Worm (Caenorhabditis elegans) whole organism, L4 larva: Measurements from ENCODE around the gene F20G2.2.
A peak's percentile ranks its signal among the peaks of the same experiment; 100 is the strongest.

ENCODE experiments used
- F44E2.7 ChIP-seq: fragments of 200-800 bp; sonication (Bioruptor generic); IDR thresholded peaks from 2 replicates; pipeline ENCODE4 v2.1.2; 2022; ENCODE audit warnings: missing genetic modification characterization, missing compliant biosample characterization
- F49E8.2 ChIP-seq: sonication (generic microtip); optimal IDR thresholded peaks from 2 replicates; lab custom pipeline; 2016; ENCODE audit warnings: missing compliant biosample characterization, mild to moderate bottlenecking, missing genetic modification characterization, borderline replicate concordance
- R02D3.7 ChIP-seq: fragments of 150-350 bp; sonication (generic microtip); optimal IDR thresholded peaks from 3 replicates; lab custom pipeline; 2014; ENCODE audit warnings: missing biosample characterization, missing genetic modification characterization
- T20F7.1 ChIP-seq: fragments of 200-800 bp; sonication (Bioruptor generic); optimal IDR thresholded peaks from 2 replicates; lab custom pipeline; 2018; ENCODE audit warnings: mild to moderate bottlenecking, missing genetic modification characterization, missing compliant biosample characterization
- T26A8.4 ChIP-seq: fragments of 200-800 bp; sonication (Bioruptor generic); IDR thresholded peaks from 2 replicates; pipeline ENCODE4 v1.3.6; 2022; ENCODE audit warnings: missing genetic modification characterization, missing compliant biosample characterization
- Y105C5A.15 ChIP-seq: fragments of 200-800 bp; sonication (Bioruptor generic); IDR thresholded peaks from 2 replicates; pipeline ENCODE4 v1.3.6; 2022; ENCODE audit warnings: missing genetic modification characterization, missing compliant biosample characterization
- ZK546.5 ChIP-seq, 2 experiments: sonication (generic microtip); optimal IDR thresholded peaks; 2 replicates each; lab custom pipeline; 2017; ENCODE audit warnings: missing biosample characterization in 2 of 2, missing genetic modification characterization in 2 of 2
- attf-4 ChIP-seq: sonication (generic microtip); optimal IDR thresholded peaks from 3 replicates; lab custom pipeline; 2017; ENCODE audit warnings: missing biosample characterization, missing genetic modification characterization
- ceh-44 ChIP-seq: fragments of 200-800 bp; sonication (Bioruptor generic); IDR thresholded peaks from 2 replicates; pipeline ENCODE4 v1.3.6; 2022; ENCODE audit warnings: missing genetic modification reagents, missing genetic modification characterization, missing compliant biosample characterization
- daf-12 ChIP-seq: fragments of 150-350 bp; optimal IDR thresholded peaks from 2 replicates; lab custom pipeline; 2014; ENCODE audit warnings: missing biosample characterization, missing genetic modification reagents, missing genetic modification characterization
- daf-19 ChIP-seq: fragments of 200-800 bp; sonication (Bioruptor generic); conservative IDR thresholded peaks from 2 replicates; pipeline ENCODE4 v1.3.6; 2022; ENCODE audit warnings: missing genetic modification characterization, missing compliant biosample characterization
- dmd-6 ChIP-seq: fragments of 200-800 bp; sonication (Bioruptor generic); IDR thresholded peaks from 2 replicates; pipeline ENCODE4 v1.3.6; 2022; ENCODE audit warnings: missing genetic modification reagents, missing genetic modification characterization, missing compliant biosample characterization
- dpl-1 ChIP-seq: fragments of 150-350 bp; optimal IDR thresholded peaks from 2 replicates; lab custom pipeline; 2014; ENCODE audit warnings: missing biosample characterization, missing genetic modification reagents, missing genetic modification characterization
- hlh-11 ChIP-seq: fragments of 200-800 bp; sonication (Bioruptor generic); optimal IDR thresholded peaks from 2 replicates; lab custom pipeline; 2018; ENCODE audit warnings: mild to moderate bottlenecking, missing genetic modification characterization, missing compliant biosample characterization
- hlh-30 ChIP-seq: sonication (generic microtip); optimal IDR thresholded peaks from 2 replicates; lab custom pipeline; 2017; ENCODE audit warnings: antibody characterized with exemption, mild to moderate bottlenecking, missing genetic modification characterization, missing compliant biosample characterization; ENCODE audit not compliant: insufficient read depth
- jun-1 ChIP-seq: fragments of 150-350 bp; optimal IDR thresholded peaks from 2 replicates; lab custom pipeline; 2014; ENCODE audit warnings: missing biosample characterization, missing genetic modification reagents, missing genetic modification characterization
- lim-7 ChIP-seq: fragments of 200-800 bp; sonication (Bioruptor generic); IDR thresholded peaks from 2 replicates; pipeline ENCODE4 v1.3.6; 2022; ENCODE audit warnings: missing genetic modification characterization, missing compliant biosample characterization
- lin-1 ChIP-seq: fragments of 200-800 bp; sonication (Bioruptor generic); IDR thresholded peaks from 2 replicates; pipeline ENCODE4 v1.3.6; 2022; ENCODE audit warnings: missing genetic modification reagents, missing genetic modification characterization, missing compliant biosample characterization
- lin-13 ChIP-seq: fragments of 150-350 bp; optimal IDR thresholded peaks from 2 replicates; lab custom pipeline; 2014; ENCODE audit warnings: missing biosample characterization, missing genetic modification reagents, missing genetic modification characterization
- lin-15B ChIP-seq: fragments of 150-350 bp; sonication (generic microtip); optimal IDR thresholded peaks from 3 replicates; lab custom pipeline; 2014; ENCODE audit warnings: missing biosample characterization, missing genetic modification characterization
- lin-39 ChIP-seq: fragments of 150-350 bp; optimal IDR thresholded peaks from 2 replicates; lab custom pipeline; 2014; ENCODE audit warnings: missing biosample characterization, missing genetic modification reagents, missing genetic modification characterization
- lsy-2 ChIP-seq, 2 experiments: fragments of 150-350 bp in 1 of 2; sonication (generic microtip) in 1 of 2; optimal IDR thresholded peaks; 2 replicates each; lab custom pipeline; 2014 to 2017; ENCODE audit warnings: missing biosample characterization in 2 of 2, missing genetic modification characterization in 2 of 2
- mdt-29 ChIP-seq: fragments of 200-800 bp; sonication (Bioruptor generic); IDR thresholded peaks from 2 replicates; pipeline ENCODE4 v1.3.6; 2022; ENCODE audit warnings: missing genetic modification reagents, missing genetic modification characterization, missing compliant biosample characterization
- mxl-2 ChIP-seq: fragments of 200-800 bp; sonication (Bioruptor generic); conservative IDR thresholded peaks from 2 replicates; pipeline ENCODE4 v1.3.6; 2022; ENCODE audit warnings: missing genetic modification reagents, missing genetic modification characterization, missing compliant biosample characterization
- nhr-10 ChIP-seq: fragments of 150-350 bp; optimal IDR thresholded peaks from 2 replicates; lab custom pipeline; 2014; ENCODE audit warnings: missing biosample characterization, missing genetic modification characterization
- nhr-42 ChIP-seq: fragments of 200-800 bp; sonication (Bioruptor generic); IDR thresholded peaks from 2 replicates; pipeline ENCODE4 v1.3.6; 2022; ENCODE audit warnings: missing genetic modification characterization, missing compliant biosample characterization
- php-3 ChIP-seq: fragments of 200-800 bp; sonication (Bioruptor generic); IDR thresholded peaks from 2 replicates; pipeline ENCODE4 v1.3.6; 2022; ENCODE audit warnings: missing genetic modification reagents, missing genetic modification characterization, missing compliant biosample characterization
- pqm-1 ChIP-seq: sonication (generic microtip); optimal IDR thresholded peaks from 2 replicates; lab custom pipeline; 2017; ENCODE audit warnings: missing biosample characterization, missing genetic modification characterization
- set-16 ChIP-seq: fragments of 200-800 bp; sonication (Bioruptor generic); IDR thresholded peaks from 2 replicates; pipeline ENCODE4 v1.3.6; 2022; ENCODE audit warnings: missing genetic modification reagents, missing genetic modification characterization, missing compliant biosample characterization
- snpc-4 ChIP-seq: fragments of 150-350 bp; optimal IDR thresholded peaks from 2 replicates; lab custom pipeline; 2014; ENCODE audit warnings: missing biosample characterization, missing genetic modification characterization
- tra-1 ChIP-seq: fragments of 200-800 bp; sonication (Bioruptor generic); IDR thresholded peaks from 2 replicates; pipeline ENCODE4 v1.3.6; 2022; ENCODE audit warnings: missing genetic modification reagents, missing genetic modification characterization, missing compliant biosample characterization
- zag-1 ChIP-seq: fragments of 150-350 bp; optimal IDR thresholded peaks from 2 replicates; lab custom pipeline; 2014; ENCODE audit warnings: missing biosample characterization, missing genetic modification characterization
- zfp-2 ChIP-seq: sonication (generic microtip); optimal IDR thresholded peaks from 2 replicates; lab custom pipeline; 2016; ENCODE audit warnings: mild to moderate bottlenecking, missing genetic modification characterization, missing compliant biosample characterization
- ztf-11 ChIP-seq: fragments of 150-350 bp; optimal IDR thresholded peaks from 2 replicates; lab custom pipeline; 2014; ENCODE audit warnings: missing biosample characterization, missing genetic modification characterization

Gene F20G2.2

DNA sequence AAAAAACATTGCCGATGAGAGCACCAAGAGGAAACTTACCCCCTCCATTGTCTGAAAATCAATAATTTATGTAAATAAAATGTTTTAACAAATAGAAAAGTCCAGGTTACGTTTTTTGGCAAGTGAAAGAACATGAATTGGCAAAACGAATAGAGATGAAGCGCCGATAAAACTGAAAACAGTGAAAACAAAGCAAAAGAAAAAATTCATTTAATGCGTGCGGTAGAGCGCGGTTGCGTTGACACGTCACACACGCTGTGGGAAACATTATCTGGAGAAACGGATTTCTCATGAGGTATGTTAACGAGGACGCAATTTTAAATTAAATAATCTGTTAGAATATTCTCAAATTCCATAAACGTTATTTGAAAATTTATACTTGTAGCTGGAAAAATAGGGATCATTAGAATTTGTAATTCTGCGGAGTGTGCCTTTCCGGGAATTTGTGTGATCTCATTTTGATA is 41.0 kb downstream of the F20G2.2 start, which contains the start of gene zipt-9 (continued):
- TF ChIP-seq R02D3.7 (no peak), mxl-2 (no peak), daf-12 (tag; lab: Kevin White, UChicago) (no peak), F44E2.7 (GFP tag; lab: Robert Waterston, UW) (no peak), set-16 (GFP tag; lab: Robert Waterston, UW) (no peak), tra-1 (GFP tag; lab: Robert Waterston, UW) (no peak), zag-1 (tag; lab: Kevin White, UChicago) (no peak), nhr-42 (no peak), lim-7 (GFP tag; lab: Robert Waterston, UW) (no peak), lsy-2 (tag; optimal IDR thresholded peaks at IDR 0.05; lab: Kevin White, UChicago) (no peak), nhr-10 (tag; lab: Kevin White, UChicago) (no peak), ZK546.5 (tag; optimal IDR thresholded peaks at IDR 0.05; lab: Kevin White, UChicago) (no peak), dmd-6 (GFP tag; lab: Robert Waterston, UW) (peak; percentile 61; the same call in 1 of the 2 replicates), dpl-1 (GFP tag; lab: Kevin White, UChicago) (peak; percentile 67), attf-4 (no peak), ztf-11 (tag; lab: Kevin White, UChicago) (no peak), pqm-1 (tag; lab: Kevin White, UChicago) (no peak)

DNA sequence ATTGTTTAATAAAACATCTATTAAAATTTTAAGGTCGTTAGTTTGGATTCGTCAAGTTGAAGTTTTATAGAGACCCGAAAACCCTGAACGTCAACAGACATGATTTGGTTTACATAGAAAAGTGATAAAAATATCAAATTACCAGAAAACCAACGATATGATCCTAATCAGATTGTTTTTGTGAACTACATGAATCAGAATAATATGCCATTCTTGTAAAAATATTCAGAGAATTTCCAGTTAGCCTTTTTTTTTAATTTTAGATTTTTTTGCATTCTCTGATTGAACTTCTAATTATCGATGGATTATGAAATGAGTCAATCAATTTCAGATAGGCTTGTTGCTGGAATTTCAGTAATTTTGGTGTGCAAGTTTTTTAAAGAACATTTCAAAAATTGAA is 45.1 kb downstream of the F20G2.2 start, which contains the start of gene srx-96:
TSS of gene srx-96 (plus strand) at position 301 of the 400 bp plus-strand sequence.
- no peak for TF ChIP-seq lin-15B (tag; lab: Kevin White, UChicago)
- no peak for TF ChIP-seq php-3 (GFP tag; lab: Robert Waterston, UW)
- TF ChIP-seq F49E8.2 (tag; lab: Kevin White, UChicago) = no peak
- no peak for TF ChIP-seq lin-13
- TF ChIP-seq hlh-30 = no peak
- TF ChIP-seq T26A8.4 (GFP tag; lab: Robert Waterston, UW) = no peak

DNA sequence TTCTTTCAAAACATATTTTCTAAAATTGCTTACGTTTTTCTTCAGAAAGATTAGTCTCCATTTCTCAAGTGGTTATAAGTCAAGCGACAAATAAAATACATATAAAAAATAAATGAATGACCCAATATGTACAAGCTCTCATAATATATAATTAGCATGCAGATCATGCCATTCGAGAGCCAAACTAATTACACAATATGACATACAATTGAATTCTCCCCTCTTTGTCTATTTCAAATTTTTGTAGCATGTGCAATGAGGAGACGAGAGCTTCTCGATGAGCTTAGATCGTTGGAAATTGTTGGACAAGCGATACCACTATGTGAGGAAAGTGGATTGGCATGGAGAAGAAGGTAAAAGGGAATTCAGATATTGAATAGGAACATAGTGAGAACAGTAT is 48.9 kb downstream of the F20G2.2 start, which contains the start of gene hlh-34:
TSS of gene hlh-34 (minus strand) at position 101 of the 400 bp plus-strand sequence.
- no peak for TF ChIP-seq hlh-11 (tag; lab: Kevin White, UChicago)
- TF ChIP-seq daf-19 (GFP tag; lab: Robert Waterston, UW) = no peak
- TF ChIP-seq mdt-29 (GFP tag; lab: Robert Waterston, UW) = no peak
- no peak for TF ChIP-seq ZK546.5 (tag; optimal IDR thresholded peaks at IDR 0.05; lab: Kevin White, UChicago)
- TF ChIP-seq mxl-2 = no peak
- TF ChIP-seq snpc-4 (tag; lab: Kevin White, UChicago) = no peak
- no peak for TF ChIP-seq jun-1 (tag; lab: Kevin White, UChicago)
- no peak for TF ChIP-seq lin-1 (GFP tag; lab: Robert Waterston, UW)
- no peak for TF ChIP-seq hlh-30
- no peak for TF ChIP-seq T20F7.1 (GFP tag; lab: Kevin White, UChicago)
- no peak for TF ChIP-seq Y105C5A.15 (GFP tag; lab: Robert Waterston, UW)
- no peak for TF ChIP-seq zag-1 (tag; lab: Kevin White, UChicago)
- no peak for TF ChIP-seq ceh-44 (GFP tag; lab: Robert Waterston, UW)
- TF ChIP-seq lin-39 = no peak
- TF ChIP-seq zfp-2 (tag; lab: Kevin White, UChicago) = no peak
